Worm (Caenorhabditis elegans) whole organism, midembryonic: ENCODE data around the gene alg-4.

Source experiments
- T22C8.4 ChIP-seq: fragments of 200-800 bp; sonication (Bioruptor generic); IDR thresholded peaks from 2 replicates; pipeline ENCODE4 v1.3.6; 2022; ENCODE audit warnings: missing genetic modification characterization, missing compliant biosample characterization
- cog-1 ChIP-seq: sonication (generic microtip); optimal IDR thresholded peaks from 2 replicates; lab custom pipeline; 2016; ENCODE audit warnings: missing genetic modification characterization, missing compliant biosample characterization
- flt-1 ChIP-seq: fragments of 200-800 bp; sonication (Bioruptor generic); IDR thresholded peaks from 2 replicates; pipeline ENCODE4 v1.3.6; 2022; ENCODE audit warnings: missing genetic modification characterization, missing compliant biosample characterization
- klf-2 ChIP-seq: fragments of 200-800 bp; sonication (Bioruptor generic); conservative IDR thresholded peaks from 2 replicates; pipeline ENCODE4 v1.3.6; 2022; ENCODE audit warnings: missing genetic modification reagents, missing genetic modification characterization, missing compliant biosample characterization
- med-1 ChIP-seq: sonication (generic microtip); optimal IDR thresholded peaks from 2 replicates; lab custom pipeline; 2017; ENCODE audit warnings: missing genetic modification characterization, mild to moderate bottlenecking, missing compliant biosample characterization, antibody characterized with exemption, missing genetic modification reagents; ENCODE audit not compliant: insufficient read depth
- ref-1 ChIP-seq: fragments of 200-800 bp; sonication (Bioruptor generic); conservative IDR thresholded peaks from 2 replicates; pipeline ENCODE4 v1.3.6; 2022; ENCODE audit warnings: missing genetic modification reagents, missing genetic modification characterization, missing compliant biosample characterization
- tab-1 ChIP-seq: fragments of 200-800 bp; sonication (Bioruptor generic); IDR thresholded peaks from 2 replicates; pipeline ENCODE4 v1.3.6; 2022; ENCODE audit warnings: missing genetic modification characterization, missing compliant biosample characterization
- ztf-23 ChIP-seq: fragments of 200-800 bp; sonication (Bioruptor generic); IDR thresholded peaks from 2 replicates; pipeline ENCODE4 v1.3.6; 2022; ENCODE audit warnings: missing genetic modification reagents, missing genetic modification characterization, missing compliant biosample characterization
- ztf-29 ChIP-seq: fragments of 200-800 bp; sonication (Bioruptor generic); IDR thresholded peaks from 2 replicates; pipeline ENCODE4 v1.3.6; 2022; ENCODE audit warnings: missing genetic modification reagents, missing genetic modification characterization, missing compliant biosample characterization

alg-4 gene

DNA sequence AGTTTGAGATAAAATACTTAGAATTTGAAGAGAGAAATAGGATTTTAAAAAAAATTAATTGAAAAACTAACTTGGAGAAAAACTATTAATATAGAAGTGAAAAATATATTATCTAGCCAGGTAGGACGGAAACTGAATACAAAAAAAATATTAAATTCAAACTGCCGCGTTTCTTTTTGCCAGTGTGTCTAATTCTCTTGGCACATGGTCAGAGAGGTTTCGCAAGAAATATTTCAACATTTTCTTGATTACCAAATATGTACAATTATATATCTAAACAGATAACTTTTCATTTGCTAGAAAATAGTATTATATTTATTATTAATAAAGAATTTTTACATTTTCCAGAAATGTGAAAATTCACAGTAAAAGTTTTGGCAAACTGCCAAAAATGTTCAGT is 21.3 kb upstream of the alg-4 start:
- no peak for TF ChIP-seq cog-1
- TF ChIP-seq ztf-23 (GFP tag; lab: Robert Waterston, UW): no peak
- TF ChIP-seq med-1 (GFP tag; lab: Kevin White, UChicago): no peak

DNA sequence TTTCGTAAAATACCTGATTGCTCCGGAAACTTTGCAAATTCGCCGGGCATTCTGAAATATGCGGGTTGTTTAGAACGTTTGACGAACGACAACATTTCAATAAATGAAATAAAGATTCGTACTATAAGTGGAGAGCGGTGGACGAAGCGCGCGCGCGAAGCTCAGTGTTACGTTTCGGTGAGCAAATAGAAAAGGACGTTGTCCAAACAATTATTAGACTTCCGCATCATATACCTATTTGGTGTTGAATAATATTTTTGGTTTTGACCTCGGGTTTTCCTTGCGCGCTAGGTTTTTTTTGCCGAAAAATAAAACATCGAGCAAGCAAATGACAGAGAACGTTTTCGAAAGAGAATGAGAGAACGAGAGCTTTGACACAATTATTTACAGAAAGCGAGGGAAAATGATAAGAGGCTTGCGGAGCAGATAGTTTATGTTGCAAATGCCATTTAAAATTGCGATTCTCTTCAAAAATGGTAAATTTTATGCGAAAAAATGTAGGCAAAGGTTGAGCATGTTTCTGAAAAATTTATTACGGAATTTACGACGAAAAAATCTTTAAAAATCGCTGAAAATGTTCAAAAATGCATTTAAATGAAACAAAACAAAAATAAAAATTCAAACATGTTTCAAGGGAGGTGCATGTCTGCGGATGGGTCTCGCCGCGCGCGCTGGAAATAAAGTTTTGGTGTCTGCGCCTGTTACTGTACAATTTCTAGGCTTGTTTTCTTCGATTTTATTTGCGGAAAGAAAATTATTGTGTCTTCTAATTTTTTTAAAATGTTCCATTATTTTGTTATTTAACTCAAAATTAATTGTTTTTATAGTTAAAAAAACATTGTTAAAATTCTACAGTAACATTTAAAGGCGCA is 19.6 kb upstream of the alg-4 start, which contains the start of the genes cyld-1 and F40F12.9:
cyld-1 (minus strand) TSS at position 51 of the 872 bp plus-strand sequence.
F40F12.9 (plus strand) TSS at position 721 of the 872 bp plus-strand sequence.
- TF ChIP-seq med-1 (GFP tag; lab: Kevin White, UChicago) (no peak), ztf-23 (GFP tag; lab: Robert Waterston, UW) (no peak)

DNA sequence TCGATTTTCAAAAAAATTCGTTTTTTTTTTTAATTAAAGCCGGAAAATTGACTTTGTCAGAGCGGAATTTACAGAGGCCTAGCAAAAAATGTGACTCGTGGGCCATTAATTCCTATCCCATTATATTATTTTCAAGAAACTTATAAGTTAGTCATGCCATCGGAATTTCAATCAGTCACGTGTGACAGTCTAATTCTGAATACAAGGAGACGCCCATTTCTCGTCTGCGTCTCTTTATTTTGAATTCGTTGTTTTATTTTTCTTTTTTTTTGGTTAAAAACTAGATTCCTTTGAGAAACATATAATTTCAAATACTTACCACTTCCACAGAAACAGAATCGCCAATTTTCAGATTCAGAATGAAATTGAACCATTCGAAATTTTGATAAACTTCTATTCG is 17.5 kb upstream of the alg-4 start:
- no peak for TF ChIP-seq cog-1
- no peak for TF ChIP-seq ztf-23 (GFP tag; lab: Robert Waterston, UW)
- TF ChIP-seq ztf-29 (GFP tag; lab: Robert Waterston, UW): no peak
- no peak for TF ChIP-seq klf-2 (GFP tag; lab: Robert Waterston, UW)
- TF ChIP-seq flt-1 (GFP tag; lab: Robert Waterston, UW): no peak
- TF ChIP-seq ref-1 (GFP tag; lab: Robert Waterston, UW): no peak
- no peak for TF ChIP-seq tab-1
- TF ChIP-seq T22C8.4 (GFP tag; lab: Robert Waterston, UW): no peak
- no peak for TF ChIP-seq med-1 (GFP tag; lab: Kevin White, UChicago)

DNA sequence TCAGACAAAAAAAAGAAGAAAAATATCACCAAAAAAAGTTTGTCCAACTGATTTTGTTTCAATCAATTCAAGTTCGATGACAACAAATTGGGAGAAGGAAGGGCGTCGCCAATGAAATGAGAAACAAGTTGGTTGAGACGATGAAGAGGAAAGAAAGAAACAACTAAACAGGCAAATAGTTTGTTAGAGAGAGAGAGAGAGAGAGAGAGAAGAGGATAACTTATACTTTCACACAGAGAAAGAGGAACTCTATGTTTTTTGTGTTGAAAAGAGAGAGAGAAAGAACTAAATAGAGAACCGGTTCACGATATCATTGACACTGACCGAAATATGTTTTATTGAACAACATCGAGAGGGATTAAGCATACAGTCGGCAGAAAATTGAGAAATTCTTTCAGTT is 16.4 kb upstream of the alg-4 start:
- no peak for TF ChIP-seq ztf-23 (GFP tag; lab: Robert Waterston, UW)
- no peak for TF ChIP-seq flt-1 (GFP tag; lab: Robert Waterston, UW)

DNA sequence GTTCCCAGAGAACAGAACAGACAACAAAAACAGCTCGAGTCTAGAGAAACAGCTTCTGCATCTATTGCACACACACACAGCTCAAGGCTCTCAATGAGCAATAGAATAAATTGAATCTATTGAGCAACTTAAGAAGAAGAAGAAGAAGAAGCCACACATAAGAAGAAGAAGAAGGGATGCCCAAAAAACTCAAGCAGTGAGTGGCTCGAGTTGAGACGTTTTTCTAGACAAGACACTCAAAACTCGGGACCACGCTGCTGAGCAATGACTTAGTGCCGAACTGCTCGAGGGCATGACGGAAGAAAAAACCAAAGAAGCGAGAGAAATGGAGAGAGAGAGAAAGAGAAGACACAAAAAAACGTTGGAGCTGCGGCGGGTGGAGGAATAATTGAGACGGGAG is 14.1 kb upstream of the alg-4 start:
- TF ChIP-seq klf-2 (GFP tag; lab: Robert Waterston, UW) (no peak), ztf-23 (GFP tag; lab: Robert Waterston, UW) (no peak), ref-1 (GFP tag; lab: Robert Waterston, UW) (no peak), tab-1 (no peak), med-1 (GFP tag; lab: Kevin White, UChicago) (no peak), T22C8.4 (GFP tag; lab: Robert Waterston, UW) (no peak), flt-1 (GFP tag; lab: Robert Waterston, UW) (no peak), cog-1 (no peak), ztf-29 (GFP tag; lab: Robert Waterston, UW) (no peak)

DNA sequence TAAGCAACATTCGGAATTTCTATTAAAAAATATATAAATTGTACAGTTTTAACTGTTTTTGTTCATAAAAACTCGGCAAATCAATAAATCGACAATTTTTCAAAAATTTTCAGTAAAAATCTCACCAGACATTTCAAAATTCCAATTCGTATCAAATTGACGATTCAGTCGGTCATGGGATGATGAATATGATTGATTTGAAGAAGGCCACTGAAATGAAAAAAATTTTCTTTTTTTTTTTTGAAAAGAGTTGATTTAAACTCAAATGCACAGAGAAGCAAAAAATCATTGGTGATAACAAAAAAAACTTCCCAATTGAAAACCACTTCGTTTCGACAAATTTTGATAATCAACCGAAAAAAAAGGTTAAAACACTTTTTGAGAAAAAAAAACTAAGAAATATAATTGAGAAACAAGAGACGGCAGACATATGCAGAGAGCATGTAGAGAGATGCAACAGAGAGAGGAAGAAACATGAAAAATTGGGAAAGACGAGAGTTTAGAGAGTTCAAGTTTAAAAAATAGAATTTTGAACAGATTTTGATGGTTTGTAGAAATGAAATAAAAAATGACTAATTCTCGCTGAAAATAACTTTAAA is 12.6 kb upstream of the alg-4 start:
- no peak for TF ChIP-seq cog-1
- TF ChIP-seq ztf-29 (GFP tag; lab: Robert Waterston, UW): no peak
- TF ChIP-seq ref-1 (GFP tag; lab: Robert Waterston, UW): no peak
- no peak for TF ChIP-seq tab-1
- TF ChIP-seq ztf-23 (GFP tag; lab: Robert Waterston, UW): no peak
- no peak for TF ChIP-seq T22C8.4 (GFP tag; lab: Robert Waterston, UW)
- no peak for TF ChIP-seq flt-1 (GFP tag; lab: Robert Waterston, UW)
- TF ChIP-seq med-1 (GFP tag; lab: Kevin White, UChicago): no peak
- TF ChIP-seq klf-2 (GFP tag; lab: Robert Waterston, UW): no peak

DNA sequence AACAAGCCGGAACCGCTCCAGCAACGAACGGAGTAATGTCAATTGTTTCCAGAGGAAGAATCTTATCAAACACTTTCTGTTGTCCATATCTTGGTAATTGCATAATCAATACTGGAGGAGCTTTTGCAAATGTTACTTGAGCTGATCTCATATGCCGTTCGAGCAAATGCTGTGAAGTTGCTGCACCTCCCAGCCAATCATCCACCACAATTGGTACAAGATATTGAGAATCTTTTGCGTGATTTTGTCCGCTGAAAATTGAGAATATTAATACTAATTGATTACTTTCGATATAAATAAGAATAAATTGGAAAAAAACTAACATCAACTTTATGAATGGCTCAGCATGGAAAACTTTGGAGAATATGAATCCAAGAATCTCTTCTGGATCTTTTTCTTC is 8.5 kb upstream of the alg-4 start:
- TF ChIP-seq ztf-23 (GFP tag; lab: Robert Waterston, UW) (no peak), ref-1 (GFP tag; lab: Robert Waterston, UW) (no peak), T22C8.4 (GFP tag; lab: Robert Waterston, UW) (no peak), flt-1 (GFP tag; lab: Robert Waterston, UW) (no peak), ztf-29 (GFP tag; lab: Robert Waterston, UW) (no peak), klf-2 (GFP tag; lab: Robert Waterston, UW) (no peak), tab-1 (no peak), cog-1 (no peak), med-1 (GFP tag; lab: Kevin White, UChicago) (no peak)

DNA sequence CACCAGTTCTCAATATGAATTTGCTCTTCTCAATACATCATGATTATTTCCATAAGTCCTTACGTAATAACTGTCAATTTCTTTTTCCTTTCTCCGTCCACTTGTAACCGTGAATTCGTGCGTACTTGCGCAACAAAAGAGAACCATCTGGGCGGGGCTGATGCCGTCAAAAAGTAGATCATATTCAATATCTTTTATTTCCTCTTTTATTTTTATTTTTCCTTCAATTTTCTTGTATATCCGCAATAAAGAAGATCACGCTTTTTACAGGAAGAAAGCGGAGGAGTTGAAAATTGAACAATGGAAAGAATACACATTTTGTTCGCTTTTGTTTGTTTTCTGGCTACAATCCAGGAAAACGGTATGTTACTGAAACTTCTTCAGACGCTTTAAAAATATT is 1.6 kb upstream of the alg-4 start, which contains the start of gene mam-7:
mam-7 (plus strand) TSS at position 301 of the 400 bp plus-strand sequence.
- TF ChIP-seq ref-1 (GFP tag; lab: Robert Waterston, UW): no peak
- TF ChIP-seq med-1 (GFP tag; lab: Kevin White, UChicago): no peak
- TF ChIP-seq T22C8.4 (GFP tag; lab: Robert Waterston, UW): no peak
- TF ChIP-seq ztf-23 (GFP tag; lab: Robert Waterston, UW): no peak
- no peak for TF ChIP-seq klf-2 (GFP tag; lab: Robert Waterston, UW)
- no peak for TF ChIP-seq ztf-29 (GFP tag; lab: Robert Waterston, UW)
- no peak for TF ChIP-seq tab-1
- TF ChIP-seq flt-1 (GFP tag; lab: Robert Waterston, UW): no peak
- no peak for TF ChIP-seq cog-1

DNA sequence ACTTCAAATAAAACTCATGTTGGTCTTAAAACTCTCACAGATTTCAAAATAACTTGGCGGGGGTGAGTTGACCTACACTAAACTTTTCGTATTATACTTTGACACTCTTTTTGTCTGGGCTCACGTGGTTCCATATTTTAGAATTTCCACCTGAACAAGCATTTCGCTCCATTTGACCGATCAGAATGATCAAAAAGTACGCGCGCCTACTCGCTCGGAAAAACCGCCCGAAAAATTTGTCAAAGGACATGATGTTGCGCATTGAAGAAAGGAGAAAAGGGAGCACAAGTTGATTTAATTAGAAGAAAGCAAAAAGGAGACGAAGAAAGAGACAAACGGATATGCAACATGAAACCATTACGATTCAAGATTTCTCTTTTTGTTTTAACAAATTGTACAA is 4.9 kb downstream of the alg-4 start:
- TF ChIP-seq T22C8.4 (GFP tag; lab: Robert Waterston, UW) (no peak), tab-1 (no peak), ztf-23 (GFP tag; lab: Robert Waterston, UW) (no peak), klf-2 (GFP tag; lab: Robert Waterston, UW) (no peak), ztf-29 (GFP tag; lab: Robert Waterston, UW) (no peak), cog-1 (no peak), ref-1 (GFP tag; lab: Robert Waterston, UW) (no peak), flt-1 (GFP tag; lab: Robert Waterston, UW) (no peak), med-1 (GFP tag; lab: Kevin White, UChicago) (no peak)
